Worm (Caenorhabditis elegans) whole organism, late embryonic: ENCODE measurements around the gene Y32G9A.3.

Experiments
- F13H6.1 ChIP-seq: sonication (generic microtip); optimal IDR thresholded peaks from 2 replicates; lab custom pipeline; 2016; ENCODE audit warnings: missing genetic modification characterization, missing compliant biosample characterization
- K02D7.2 ChIP-seq: sonication (generic microtip); optimal IDR thresholded peaks from 2 replicates; lab custom pipeline; 2017; ENCODE audit warnings: mild to moderate bottlenecking, missing genetic modification characterization, missing compliant biosample characterization
- T23F11.4 ChIP-seq: fragments of 200-800 bp; sonication (Bioruptor generic); optimal IDR thresholded peaks from 2 replicates; lab custom pipeline; 2018; ENCODE audit warnings: mild to moderate bottlenecking, missing genetic modification characterization, missing compliant biosample characterization
- ahr-1 ChIP-seq: sonication (generic microtip); optimal IDR thresholded peaks from 2 replicates; lab custom pipeline; 2016; ENCODE audit warnings: missing genetic modification characterization, missing compliant biosample characterization
- ceh-14 ChIP-seq: sonication (generic microtip); optimal IDR thresholded peaks from 2 replicates; lab custom pipeline; 2016; ENCODE audit warnings: missing genotype, missing genetic modification characterization, missing compliant biosample characterization
- ceh-18 ChIP-seq: sonication (generic microtip); optimal IDR thresholded peaks from 2 replicates; lab custom pipeline; 2016; ENCODE audit warnings: missing genetic modification characterization, missing compliant biosample characterization
- ceh-22 ChIP-seq: sonication (generic microtip); optimal IDR thresholded peaks from 2 replicates; lab custom pipeline; 2017; ENCODE audit warnings: missing biosample characterization, missing genetic modification characterization
- ceh-24 ChIP-seq: sonication (generic microtip); optimal IDR thresholded peaks from 2 replicates; lab custom pipeline; 2016; ENCODE audit warnings: mild to moderate bottlenecking, missing genetic modification characterization, missing compliant biosample characterization
- ceh-30 ChIP-seq: fragments of 150-350 bp; optimal IDR thresholded peaks from 2 replicates; lab custom pipeline; 2014; ENCODE audit warnings: missing biosample characterization, missing genetic modification characterization
- ceh-31 ChIP-seq: sonication (generic microtip); optimal IDR thresholded peaks from 2 replicates; lab custom pipeline; 2016; ENCODE audit warnings: missing genetic modification characterization, missing compliant biosample characterization
- ceh-34 ChIP-seq: sonication (generic microtip); optimal IDR thresholded peaks from 2 replicates; lab custom pipeline; 2016; ENCODE audit warnings: mild to moderate bottlenecking, missing genetic modification characterization, missing compliant biosample characterization
- ceh-45 ChIP-seq: fragments of 200-800 bp; sonication (Bioruptor generic); IDR thresholded peaks from 2 replicates; pipeline ENCODE4 v1.3.6; 2022; ENCODE audit warnings: missing genetic modification reagents, missing genetic modification characterization, missing compliant biosample characterization
- ceh-48 ChIP-seq: sonication (generic microtip); optimal IDR thresholded peaks from 2 replicates; lab custom pipeline; 2016; ENCODE audit warnings: missing genetic modification characterization, inconsistent platforms, missing compliant biosample characterization
- ceh-6 ChIP-seq: fragments of 200-800 bp; sonication (Bioruptor generic); optimal IDR thresholded peaks from 2 replicates; lab custom pipeline; 2018; ENCODE audit warnings: mild to moderate bottlenecking, missing genetic modification characterization, missing compliant biosample characterization
- dmd-4 ChIP-seq: sonication (generic microtip); optimal IDR thresholded peaks from 2 replicates; lab custom pipeline; 2016; ENCODE audit warnings: borderline replicate concordance, missing genetic modification characterization, missing compliant biosample characterization
- dve-1 ChIP-seq: sonication (generic microtip); optimal IDR thresholded peaks from 2 replicates; lab custom pipeline; 2017; ENCODE audit warnings: antibody characterized with exemption, mild to moderate bottlenecking, missing genetic modification characterization, missing compliant biosample characterization
- elt-2 ChIP-seq: sonication (generic microtip); optimal IDR thresholded peaks from 2 replicates; lab custom pipeline; 2016; ENCODE audit warnings: missing genetic modification reagents, missing genetic modification characterization, missing compliant biosample characterization
- elt-4 ChIP-seq: sonication (generic microtip); optimal IDR thresholded peaks from 2 replicates; lab custom pipeline; 2016; ENCODE audit warnings: missing genetic modification characterization, missing compliant biosample characterization
- ets-4 ChIP-seq: sonication (generic microtip); optimal IDR thresholded peaks from 2 replicates; lab custom pipeline; 2016; ENCODE audit warnings: missing genetic modification characterization, missing compliant biosample characterization
- eyg-1 ChIP-seq: sonication (generic microtip); optimal IDR thresholded peaks from 2 replicates; lab custom pipeline; 2016; ENCODE audit warnings: missing genotype, missing genetic modification characterization, missing compliant biosample characterization
- fax-1 ChIP-seq: sonication (generic microtip); optimal IDR thresholded peaks from 2 replicates; lab custom pipeline; 2016; ENCODE audit warnings: missing genotype, missing genetic modification characterization, missing compliant biosample characterization
- fkh-10 ChIP-seq: fragments of 150-350 bp; optimal IDR thresholded peaks from 2 replicates; lab custom pipeline; 2014; ENCODE audit warnings: missing biosample characterization, missing genetic modification reagents, missing genetic modification characterization
- fkh-6 ChIP-seq: sonication (generic microtip); optimal IDR thresholded peaks from 2 replicates; lab custom pipeline; 2016; ENCODE audit warnings: missing genetic modification characterization, missing compliant biosample characterization
- gmeb-2 ChIP-seq: sonication (generic microtip); optimal IDR thresholded peaks from 2 replicates; lab custom pipeline; 2016; ENCODE audit warnings: missing genetic modification characterization, inconsistent platforms, missing compliant biosample characterization
- hlh-13 ChIP-seq: fragments of 200-800 bp; sonication (Bioruptor generic); optimal IDR thresholded peaks from 2 replicates; lab custom pipeline; 2018; ENCODE audit warnings: mild to moderate bottlenecking, missing genetic modification characterization, missing compliant biosample characterization
- hlh-30 ChIP-seq: sonication (generic microtip); optimal IDR thresholded peaks from 2 replicates; lab custom pipeline; 2017; ENCODE audit warnings: antibody characterized with exemption, missing genetic modification characterization, missing compliant biosample characterization; ENCODE audit not compliant: insufficient read depth
- hlh-6 ChIP-seq: sonication (generic microtip); optimal IDR thresholded peaks from 2 replicates; lab custom pipeline; 2016; ENCODE audit warnings: missing genotype, missing genetic modification characterization, missing compliant biosample characterization
- lim-6 ChIP-seq: sonication (generic microtip); optimal IDR thresholded peaks from 2 replicates; lab custom pipeline; 2016; ENCODE audit warnings: missing genetic modification characterization, missing compliant biosample characterization
- mec-3 ChIP-seq: sonication (generic microtip); optimal IDR thresholded peaks from 2 replicates; lab custom pipeline; 2016; ENCODE audit warnings: borderline replicate concordance, missing genetic modification characterization, missing compliant biosample characterization
- nfya-1 ChIP-seq: sonication (generic microtip); optimal IDR thresholded peaks from 2 replicates; lab custom pipeline; 2017; ENCODE audit warnings: missing genetic modification characterization, mild to moderate bottlenecking, missing compliant biosample characterization, antibody characterized with exemption, moderate library complexity
- nhr-232 ChIP-seq: sonication (generic microtip); optimal IDR thresholded peaks from 2 replicates; lab custom pipeline; 2016; ENCODE audit warnings: missing genetic modification characterization, missing compliant biosample characterization
- npax-4 ChIP-seq: sonication (generic microtip); optimal IDR thresholded peaks from 2 replicates; lab custom pipeline; 2016; ENCODE audit warnings: missing genetic modification characterization, missing compliant biosample characterization
- pat-9 ChIP-seq: fragments of 200-800 bp; sonication (Bioruptor generic); optimal IDR thresholded peaks from 2 replicates; lab custom pipeline; 2018; ENCODE audit warnings: mild to moderate bottlenecking, missing genetic modification characterization, moderate library complexity, missing compliant biosample characterization
- pax-1 ChIP-seq: fragments of 150-350 bp; optimal IDR thresholded peaks from 2 replicates; lab custom pipeline; 2014; ENCODE audit warnings: missing biosample characterization, missing genetic modification characterization
- pha-2 ChIP-seq: sonication (generic microtip); optimal IDR thresholded peaks from 2 replicates; lab custom pipeline; 2017; ENCODE audit warnings: mild to moderate bottlenecking, missing genetic modification characterization, missing compliant biosample characterization
- pha-4 ChIP-seq: fragments of 150-350 bp; optimal IDR thresholded peaks from 2 replicates; lab custom pipeline; 2018; ENCODE audit warnings: missing biosample characterization, missing genetic modification reagents, missing genetic modification characterization
- pros-1 ChIP-seq: fragments of 150-350 bp; optimal IDR thresholded peaks from 2 replicates; lab custom pipeline; 2014; ENCODE audit warnings: missing biosample characterization, missing genetic modification reagents, missing genetic modification characterization
- ref-2 ChIP-seq: sonication (generic microtip); optimal IDR thresholded peaks from 2 replicates; lab custom pipeline; 2016; ENCODE audit warnings: missing genetic modification characterization, missing compliant biosample characterization
- sdc-2 ChIP-seq: sonication (generic microtip); optimal IDR thresholded peaks from 2 replicates; lab custom pipeline; 2016; ENCODE audit warnings: missing genotype, missing genetic modification characterization, missing compliant biosample characterization
- sox-2 ChIP-seq: fragments of 200-800 bp; sonication (Bioruptor generic); IDR thresholded peaks from 2 replicates; pipeline ENCODE4 v1.3.6; 2022; ENCODE audit warnings: missing genetic modification reagents, missing genetic modification characterization, missing compliant biosample characterization
- sox-4 ChIP-seq: sonication (generic microtip); optimal IDR thresholded peaks from 2 replicates; lab custom pipeline; 2017; ENCODE audit warnings: mild to moderate bottlenecking, missing genetic modification characterization, inconsistent platforms, missing compliant biosample characterization
- tbx-2 ChIP-seq: sonication (generic microtip); optimal IDR thresholded peaks from 2 replicates; lab custom pipeline; 2016; ENCODE audit warnings: missing genetic modification characterization, missing compliant biosample characterization
- tbx-7 ChIP-seq: sonication (generic microtip); optimal IDR thresholded peaks from 2 replicates; lab custom pipeline; 2016; ENCODE audit warnings: missing genotype, missing genetic modification characterization, missing compliant biosample characterization
- ttx-3 ChIP-seq: sonication (generic microtip); optimal IDR thresholded peaks from 2 replicates; lab custom pipeline; 2016; ENCODE audit warnings: missing genetic modification reagents, missing genetic modification characterization, missing compliant biosample characterization
- unc-42 ChIP-seq: sonication (generic microtip); optimal IDR thresholded peaks from 2 replicates; lab custom pipeline; 2016; ENCODE audit warnings: missing genotype, missing genetic modification characterization, missing compliant biosample characterization
- unc-55 ChIP-seq: sonication (generic microtip); optimal IDR thresholded peaks from 2 replicates; lab custom pipeline; 2017; ENCODE audit warnings: missing biosample characterization, missing genetic modification reagents, missing genetic modification characterization
- unc-86 ChIP-seq: sonication (generic microtip); optimal IDR thresholded peaks from 2 replicates; lab custom pipeline; 2016; ENCODE audit warnings: missing genetic modification characterization, missing compliant biosample characterization
- zip-5 ChIP-seq: sonication (generic microtip); optimal IDR thresholded peaks from 2 replicates; lab custom pipeline; 2016; ENCODE audit warnings: missing genetic modification characterization, missing compliant biosample characterization

Y32G9A.3 gene

DNA sequence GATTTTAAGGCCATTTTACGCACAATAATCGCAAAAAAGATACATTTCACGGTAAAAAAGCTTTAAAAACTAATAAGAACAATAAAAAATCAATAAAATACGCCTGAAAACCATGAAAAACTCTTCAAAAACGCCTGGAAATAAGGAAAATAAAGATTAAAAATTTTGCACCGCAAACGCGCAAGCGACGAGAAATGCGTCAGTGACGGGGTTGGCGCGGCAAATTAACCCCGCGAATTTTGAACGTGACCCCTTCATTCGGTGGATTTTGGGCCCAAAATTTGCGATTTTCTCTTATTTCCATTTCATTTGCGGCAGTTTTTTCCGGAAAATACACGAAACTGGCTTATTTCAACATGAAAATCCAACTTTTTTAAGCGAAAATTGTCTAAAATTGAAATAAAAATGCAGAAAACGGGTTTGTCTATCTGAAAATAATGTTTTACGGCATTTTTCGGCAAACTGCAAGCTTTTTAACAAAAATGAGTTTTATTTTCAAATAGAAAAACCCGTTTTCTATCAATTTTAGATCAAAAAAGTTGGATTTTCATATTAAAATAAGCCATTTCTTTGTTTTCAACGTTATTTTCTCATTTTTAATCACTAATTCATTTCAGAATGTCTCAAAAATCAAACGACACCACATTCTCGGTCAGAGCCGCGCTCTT is 42.5 kb upstream of the Y32G9A.3 start, which contains the start of gene knl-3 (continued):
- TF ChIP-seq ceh-24 (tag; lab: Kevin White, UChicago) (peak; percentile 19), ceh-18 (tag; lab: Kevin White, UChicago) (peak; percentile 49), ceh-14 (peak; percentile 66), pha-4 (no peak), hlh-13 (GFP tag; lab: Kevin White, UChicago) (peak; percentile 51), ceh-31 (tag; lab: Kevin White, UChicago) (peak; percentile 80), fax-1 (peak; percentile 37), elt-2 (tag; lab: Kevin White, UChicago) (peak; percentile 77), tbx-2 (tag; lab: Kevin White, UChicago) (peak; percentile 54), gmeb-2 (tag; lab: Kevin White, UChicago) (peak; percentile 62), ceh-48 (peak; percentile 68), K02D7.2 (tag; lab: Kevin White, UChicago) (peak; percentile 52), ceh-30 (tag; lab: Kevin White, UChicago) (peak; percentile 67), dve-1 (peak; percentile 66), sox-4 (tag; lab: Kevin White, UChicago) (peak; percentile 64), pat-9 (tag; lab: Kevin White, UChicago) (peak; percentile 37), unc-55 (peak; percentile 26), sdc-2 (tag; lab: Kevin White, UChicago) (peak; percentile 30), sox-2 (GFP tag; lab: Robert Waterston, UW) (no peak), ttx-3 (tag; lab: Kevin White, UChicago) (peak; percentile 31), elt-4 (tag; lab: Kevin White, UChicago) (no peak), fkh-6 (tag; lab: Kevin White, UChicago) (peak; percentile 12), ets-4 (tag; lab: Kevin White, UChicago) (peak; percentile 7), ceh-34 (tag; lab: Kevin White, UChicago) (peak; percentile 68), pax-1 (tag; lab: Kevin White, UChicago) (peak; percentile 59), ahr-1 (tag; lab: Kevin White, UChicago) (peak; percentile 12), mec-3 (tag; lab: Kevin White, UChicago) (no peak), F13H6.1 (no peak), ceh-45 (GFP tag; lab: Robert Waterston, UW) (peak; percentile 56; the same call in 1 of the 2 replicates), hlh-30 (tag; lab: Kevin White, UChicago) (peak; percentile 47), eyg-1 (no peak), tbx-7 (tag; lab: Kevin White, UChicago) (no peak), ceh-6 (GFP tag; lab: Kevin White, UChicago) (no peak), hlh-6 (tag; lab: Kevin White, UChicago) (no peak), nfya-1 (tag; lab: Kevin White, UChicago) (peak; percentile 83), unc-86 (tag; lab: Kevin White, UChicago) (peak; percentile 67), pha-2 (peak; percentile 66), zip-5 (tag; lab: Kevin White, UChicago) (no peak)

DNA sequence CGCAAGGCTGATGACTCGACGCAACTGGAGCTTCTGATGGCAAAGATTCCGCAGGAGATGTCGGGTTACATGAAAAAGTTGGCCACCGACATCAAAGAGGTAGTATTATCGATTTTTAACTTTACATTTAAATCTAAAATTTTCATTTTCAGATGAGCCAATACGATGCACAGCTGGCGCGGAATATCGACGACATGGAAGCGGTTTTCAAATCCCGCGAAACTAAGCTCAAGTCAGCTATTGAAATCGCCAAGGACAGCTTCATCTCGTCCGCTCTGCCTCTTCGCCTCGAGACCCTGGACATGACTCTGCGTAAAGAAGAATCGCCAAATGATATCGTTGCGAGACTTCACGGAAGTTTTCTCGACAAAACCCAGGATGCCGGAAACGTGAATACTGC is 41.5 kb upstream of the Y32G9A.3 start, which contains the start of gene T10B5.3:
TSS of gene T10B5.3 (minus strand) at position 101 of the 400 bp plus-strand sequence.
- no peak for TF ChIP-seq nhr-232 (tag; lab: Kevin White, UChicago)
- no peak for TF ChIP-seq ceh-22 (tag; lab: Kevin White, UChicago)
- no peak for TF ChIP-seq ceh-14
- no peak for TF ChIP-seq elt-4 (tag; lab: Kevin White, UChicago)
- no peak for TF ChIP-seq dve-1
- no peak for TF ChIP-seq dmd-4
- TF ChIP-seq unc-42 (tag; lab: Kevin White, UChicago): no peak
- TF ChIP-seq npax-4 (tag; lab: Kevin White, UChicago): no peak
- TF ChIP-seq T23F11.4 (GFP tag; lab: Kevin White, UChicago): no peak
- no peak for TF ChIP-seq F13H6.1
- TF ChIP-seq fkh-10 (GFP tag; lab: Kevin White, UChicago): no peak
- no peak for TF ChIP-seq ceh-24 (tag; lab: Kevin White, UChicago)
- TF ChIP-seq ref-2: no peak
- no peak for TF ChIP-seq lim-6 (tag; lab: Kevin White, UChicago)
- no peak for TF ChIP-seq pros-1 (tag; lab: Kevin White, UChicago)
- no peak for TF ChIP-seq pax-1 (tag; lab: Kevin White, UChicago)
- TF ChIP-seq sox-4 (tag; lab: Kevin White, UChicago): no peak
- TF ChIP-seq pha-4: no peak
